Worm (Caenorhabditis elegans): Measurements from ENCODE around the gene ugt-11.

DNA sequence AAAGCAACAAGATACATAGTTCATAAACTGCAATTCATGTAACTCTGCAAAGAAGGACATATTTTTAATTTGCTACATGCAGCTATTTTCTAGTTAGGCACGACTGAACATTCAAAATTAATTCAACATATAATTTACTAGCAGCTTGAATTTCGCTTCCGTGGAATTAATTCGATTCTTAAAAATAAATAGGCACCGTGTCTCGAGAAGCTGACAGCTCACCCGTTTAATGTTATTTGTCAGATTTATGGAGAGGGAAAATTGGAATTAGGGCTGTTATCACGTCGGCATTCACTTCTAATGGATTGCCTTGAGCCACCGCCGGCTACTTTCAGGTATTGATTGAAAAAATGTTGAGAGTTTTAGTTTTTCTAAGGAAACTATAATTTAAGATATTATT is 31.5 kb upstream of the ugt-11 start, which contains the start of gene srh-21:
- no peak for TF ChIP-seq tbx-37 (GFP tag; conservative IDR thresholded peaks at IDR 0.05)
- no peak for TF ChIP-seq hmbx-1 (tag; optimal IDR thresholded peaks at IDR 0.05)
- TF ChIP-seq ama-1 (optimal IDR thresholded peaks at IDR 0.05), result no peak
- TF ChIP-seq hmg-4 (GFP tag; optimal IDR thresholded peaks at IDR 0.05), result no peak
- TF ChIP-seq ets-7 (tag; optimal IDR thresholded peaks at IDR 0.05), result no peak
- no peak for TF ChIP-seq B0310.2 (tag; optimal IDR thresholded peaks at IDR 0.05)
- no peak for TF ChIP-seq pes-1 (GFP tag; IDR thresholded peaks at IDR 0.05)
- TF ChIP-seq ceh-36 (tag; optimal IDR thresholded peaks at IDR 0.05), result no peak
- TF ChIP-seq scrt-1 (GFP tag; IDR thresholded peaks at IDR 0.05), result no peak
- no peak for TF ChIP-seq hnd-1 (tag; optimal IDR thresholded peaks at IDR 0.05)
- no peak for TF ChIP-seq flt-1 (GFP tag; IDR thresholded peaks at IDR 0.05)
- TF ChIP-seq sea-1 (GFP tag; conservative IDR thresholded peaks at IDR 0.05), result no peak
